Fruit fly (Drosophila melanogaster): ENCODE measurements around the gene CG9631.

CG9631 gene

dm6 chr3R:14214776-14215175 lies 11.8 kb downstream of the CG9631 start, which contains the start of gene Dop1R1:
Dop1R1 (minus strand) TSS chr3R:14214810.
- TF ChIP-seq CG33017 (tag; optimal IDR thresholded peaks at IDR 0.05): no peak
- no peak for TF ChIP-seq CG11617 (GFP tag; optimal IDR thresholded peaks at IDR 0.05)
- TF ChIP-seq CG7101 (tag; optimal IDR thresholded peaks at IDR 0.05): no peak
- TF ChIP-seq pad (GFP tag; optimal IDR thresholded peaks at IDR 0.05): no peak
- no peak for TF ChIP-seq cic (GFP tag; optimal IDR thresholded peaks at IDR 0.05)
- TF ChIP-seq kay (GFP tag; ENCODE audit: borderline replicate concordance): no peak
- no peak for TF ChIP-seq bab1 (GFP tag; optimal IDR thresholded peaks at IDR 0.05)
- no peak for TF ChIP-seq Hr96 (GFP tag; optimal IDR thresholded peaks at IDR 0.05)
- TF ChIP-seq CG12768 (GFP tag; optimal IDR thresholded peaks at IDR 0.05): no peak
- no peak for TF ChIP-seq cnc (optimal IDR thresholded peaks at IDR 0.05)
- TF ChIP-seq tj (GFP tag; optimal IDR thresholded peaks at IDR 0.05): no peak
- no peak for TF ChIP-seq CG14711 (tag; optimal IDR thresholded peaks at IDR 0.05)
- no peak for TF ChIP-seq Crg-1 (GFP tag; optimal IDR thresholded peaks at IDR 0.05)
- no peak for TF ChIP-seq CG7045 (GFP tag; optimal IDR thresholded peaks at IDR 0.05)
- TF ChIP-seq CG1620 (GFP tag; optimal IDR thresholded peaks at IDR 0.05): no peak
- TF ChIP-seq Clk (GFP tag; optimal IDR thresholded peaks at IDR 0.05): no peak
- no peak for TF ChIP-seq ovo (GFP tag; optimal IDR thresholded peaks at IDR 0.05)
